Worm (Caenorhabditis elegans) whole organism, young adult: Measurements from ENCODE around the gene Y50D4C.3.

ENCODE experiments used
- B0035.1 ChIP-seq: sonication (generic microtip); optimal IDR thresholded peaks from 2 replicates; lab custom pipeline; 2016; ENCODE audit warnings: missing genetic modification characterization, mild to moderate bottlenecking, missing compliant biosample characterization, missing genotype, missing genetic modification reagents
- Y56A3A.18 ChIP-seq: fragments of 200-800 bp; sonication (Bioruptor generic); IDR thresholded peaks from 2 replicates; pipeline ENCODE4 v1.3.6; 2022; ENCODE audit warnings: missing genetic modification reagents, missing genetic modification characterization, missing compliant biosample characterization
- atf-7 ChIP-seq: sonication (generic microtip); optimal IDR thresholded peaks from 2 replicates; lab custom pipeline; 2017; ENCODE audit warnings: mild to moderate bottlenecking, missing genetic modification characterization, missing compliant biosample characterization
- mxl-1 ChIP-seq: sonication (generic microtip); optimal IDR thresholded peaks from 2 replicates; lab custom pipeline; 2016; ENCODE audit warnings: missing genetic modification characterization, missing compliant biosample characterization
- tbp1 ChIP-seq: fragments of 200-800 bp; sonication (Bioruptor generic); optimal IDR thresholded peaks from 2 replicates; lab custom pipeline; 2018; ENCODE audit warnings: mild to moderate bottlenecking, missing genetic modification characterization, missing compliant biosample characterization
- unc-62 ChIP-seq: fragments of 150-350 bp; optimal IDR thresholded peaks from 2 replicates; lab custom pipeline; 2014; ENCODE audit warnings: missing biosample characterization, missing genetic modification reagents, missing genetic modification characterization
- ztf-26 ChIP-seq: sonication (generic microtip); optimal IDR thresholded peaks from 2 replicates; lab custom pipeline; 2017; ENCODE audit warnings: missing genetic modification characterization, missing compliant biosample characterization

ce11 chrV:949760-950159 is 4.7 kb upstream of the Y50D4C.3 start, which contains the start of gene Y50D4C.6:
- TF ChIP-seq Y56A3A.18 (GFP tag; lab: Robert Waterston, UW), result no peak
- TF ChIP-seq atf-7, result no peak
- no peak for TF ChIP-seq tbp1 (GFP tag; lab: Kevin White, UChicago)
- TF ChIP-seq mxl-1 (tag; lab: Kevin White, UChicago), result no peak
- no peak for TF ChIP-seq unc-62 (GFP tag; lab: Kevin White, UChicago)
- TF ChIP-seq ztf-26, result no peak
- TF ChIP-seq B0035.1, result no peak
